Fruit fly (Drosophila melanogaster) whole organism, embryonic: ENCODE measurements around the gene dyl.

Experiments used
- CG2199 ChIP-seq: fragments of 200-800 bp; sonication (Bioruptor generic); IDR thresholded peaks from 3 replicates; pipeline ENCODE4 v1.3.6; 2022; ENCODE audit warnings: missing biosample characterization, missing genetic modification characterization
- CG31441 ChIP-seq: fragments of 200-800 bp; sonication (Bioruptor generic); IDR thresholded peaks from 2 replicates; pipeline ENCODE4 v1.3.6; 2022; ENCODE audit warnings: missing biosample characterization, missing genetic modification characterization
- Drgx ChIP-seq: fragments of 200-800 bp; sonication (Bioruptor generic); IDR thresholded peaks from 2 replicates; pipeline ENCODE4 v1.3.6; 2022; ENCODE audit warnings: missing biosample characterization, missing genetic modification characterization
- TFAM ChIP-seq: fragments of 200-800 bp; sonication (Bioruptor generic); optimal IDR thresholded peaks from 2 replicates; lab custom pipeline; 2017; ENCODE audit warnings: missing biosample characterization, missing genetic modification characterization, inconsistent platforms
- eve ChIP-seq, 2 experiments: fragments of >200 bp; optimal IDR thresholded peaks; 2 replicates each; lab custom pipeline; 2017; ENCODE audit warnings: missing biosample characterization in 2 of 2, missing genetic modification characterization in 2 of 2
- pan ChIP-seq, 4 experiments: fragments of >200 bp in 3 of 4; fragments of 200-800 bp in 1 of 4; sonication (Bioruptor generic) in 1 of 4; optimal IDR thresholded peaks in 3 of 4; IDR thresholded peaks in 1 of 4; 2 replicates each; pipeline versions ENCODE4 v1.3.6 to Lab custom; 2017 to 2022; ENCODE audit warnings: missing biosample characterization in 2 of 4, missing genetic modification characterization in 2 of 4, mixed read lengths in 1 of 4

- TF ChIP-seq TFAM (GFP tag; lab: Kevin White, UChicago) (no peak), CG2199 (GFP tag; lab: Robert Waterston, UW) (no peak), eve (GFP tag; optimal IDR thresholded peaks at IDR 0.05; lab: Kevin White, UChicago) (no peak), Drgx (GFP tag; lab: Robert Waterston, UW) (no peak), CG31441 (peak; percentile 53), pan (optimal IDR thresholded peaks at IDR 0.05; lab: Kevin White, UChicago) (no peak), pan (GFP tag; optimal IDR thresholded peaks at IDR 0.05 in 1 of 2, IDR thresholded peaks at IDR 0.05 in 1 of 2) (no peak)
These were observed 46.1 kb upstream of the dyl start for dm6 chr3L:4353657-4354075.
